Worm (Caenorhabditis elegans): ENCODE measurements around the gene sec-5.

Gene sec-5

ce11 chrII:9144366-9144765, 32.6 kb downstream of the sec-5 start:
- TF ChIP-seq ama-1 (optimal IDR thresholded peaks at IDR 0.05) (no peak), fos-1 (tag; optimal IDR thresholded peaks at IDR 0.05) (no peak), ZK546.5 (tag; optimal IDR thresholded peaks at IDR 0.05) (no peak), pqm-1 (tag; optimal IDR thresholded peaks at IDR 0.05) (no peak), snpc-4 (tag; optimal IDR thresholded peaks at IDR 0.05) (no peak), egl-5 (tag; optimal IDR thresholded peaks at IDR 0.05) (no peak), ceh-28 (tag; optimal IDR thresholded peaks at IDR 0.05) (no peak), nhr-43 (tag; optimal IDR thresholded peaks at IDR 0.05; ENCODE audit: poor library complexity, severe bottlenecking) (no peak), egl-27 (tag; optimal IDR thresholded peaks at IDR 0.05) (no peak)

- TF ChIP-seq ztf-4 (tag; optimal IDR thresholded peaks at IDR 0.05) (no peak), elt-1 (tag; optimal IDR thresholded peaks at IDR 0.05) (no peak), jun-1 (tag; optimal IDR thresholded peaks at IDR 0.05) (no peak), mdl-1 (tag; optimal IDR thresholded peaks at IDR 0.05) (no peak), nhr-67 (tag; optimal IDR thresholded peaks at IDR 0.05) (no peak), aly-2 (tag; optimal IDR thresholded peaks at IDR 0.05) (no peak), egl-27 (tag; optimal IDR thresholded peaks at IDR 0.05) (no peak), tbx-2 (tag; optimal IDR thresholded peaks at IDR 0.05) (no peak), lin-39 (tag; optimal IDR thresholded peaks at IDR 0.05) (no peak), ceh-82 (tag; optimal IDR thresholded peaks at IDR 0.05) (no peak), fkh-10 (GFP tag; optimal IDR thresholded peaks at IDR 0.05) (no peak), snpc-4 (tag; optimal IDR thresholded peaks at IDR 0.05) (no peak), nhr-25 (tag; optimal IDR thresholded peaks at IDR 0.05) (no peak), pqm-1 (tag; optimal IDR thresholded peaks at IDR 0.05) (no peak), unc-39 (tag; optimal IDR thresholded peaks at IDR 0.05) (no peak), elt-2 (tag; optimal IDR thresholded peaks at IDR 0.05) (no peak), unc-62 (GFP tag; optimal IDR thresholded peaks at IDR 0.05) (no peak), ceh-28 (tag; optimal IDR thresholded peaks at IDR 0.05) (no peak), lin-15B (tag; optimal IDR thresholded peaks at IDR 0.05) (no peak)
Measured at ce11 chrII:9143795-9144194, 33.2 kb downstream of the sec-5 start.

- TF ChIP-seq fkh-2 (tag; optimal IDR thresholded peaks at IDR 0.05) (no peak), ztf-11 (tag; optimal IDR thresholded peaks at IDR 0.05) (no peak), egl-27 (tag; optimal IDR thresholded peaks at IDR 0.05) (no peak), mml-1 (tag; optimal IDR thresholded peaks at IDR 0.05) (no peak)
Measured at ce11 chrII:9141110-9141509, 35.8 kb downstream of the sec-5 start.

- TF ChIP-seq snpc-4 (tag; optimal IDR thresholded peaks at IDR 0.05) = no peak
Measured at ce11 chrII:9139172-9139700, 37.7 kb downstream of the sec-5 start, which contains the start of gene Y9C2UA.1. Gene Y9C2UA.1 (plus strand): TSS chrII:9139650.

ce11 chrII:9137803-9138202, 39.1 kb downstream of the sec-5 start, which contains the start of gene C16D2.3:
Gene C16D2.3 (plus strand): TSS chrII:9138103.
- no peak for TF ChIP-seq skn-1 (tag; optimal IDR thresholded peaks at IDR 0.05)
- TF ChIP-seq lin-39 (tag; optimal IDR thresholded peaks at IDR 0.05) = no peak
- no peak for TF ChIP-seq egl-5 (tag; optimal IDR thresholded peaks at IDR 0.05)
- no peak for TF ChIP-seq mml-1 (tag; optimal IDR thresholded peaks at IDR 0.05)
- TF ChIP-seq nhr-43 (tag; optimal IDR thresholded peaks at IDR 0.05; ENCODE audit: poor library complexity, severe bottlenecking) = no peak
- no peak for TF ChIP-seq unc-62 (GFP tag; optimal IDR thresholded peaks at IDR 0.05)
- TF ChIP-seq nhr-237 (tag; optimal IDR thresholded peaks at IDR 0.05) = no peak
- TF ChIP-seq zag-1 (tag; optimal IDR thresholded peaks at IDR 0.05) = no peak
- TF ChIP-seq nhr-77 (tag; optimal IDR thresholded peaks at IDR 0.05) = no peak
- TF ChIP-seq egl-27 (tag; optimal IDR thresholded peaks at IDR 0.05) = no peak
- TF ChIP-seq nhr-25 (tag; optimal IDR thresholded peaks at IDR 0.05) = no peak
- TF ChIP-seq pqm-1 (tag; optimal IDR thresholded peaks at IDR 0.05) = no peak
- TF ChIP-seq ceh-82 (tag; optimal IDR thresholded peaks at IDR 0.05) = no peak
- TF ChIP-seq hmg-11 (tag; optimal IDR thresholded peaks at IDR 0.05) = no peak
- TF ChIP-seq ceh-16 (tag; optimal IDR thresholded peaks at IDR 0.05) = no peak
- TF ChIP-seq ztf-11 (tag; optimal IDR thresholded peaks at IDR 0.05) = no peak

- TF ChIP-seq ceh-82 (tag; optimal IDR thresholded peaks at IDR 0.05) = no peak
- no peak for TF ChIP-seq elt-2 (tag; optimal IDR thresholded peaks at IDR 0.05)
- no peak for TF ChIP-seq elt-3 (tag; optimal IDR thresholded peaks at IDR 0.05)
- no peak for TF ChIP-seq daf-12 (tag; optimal IDR thresholded peaks at IDR 0.05)
- no peak for TF ChIP-seq ZK546.5 (tag; optimal IDR thresholded peaks at IDR 0.05)
- no peak for TF ChIP-seq egl-5 (tag; optimal IDR thresholded peaks at IDR 0.05)
- TF ChIP-seq pqm-1 (tag; optimal IDR thresholded peaks at IDR 0.05) = no peak
- no peak for TF ChIP-seq unc-62 (GFP tag; optimal IDR thresholded peaks at IDR 0.05)
- no peak for TF ChIP-seq zag-1 (tag; optimal IDR thresholded peaks at IDR 0.05)
- no peak for TF ChIP-seq aly-2 (tag; optimal IDR thresholded peaks at IDR 0.05)
- TF ChIP-seq sea-2 (GFP tag; optimal IDR thresholded peaks at IDR 0.05) = no peak
- no peak for TF ChIP-seq mdl-1 (tag; optimal IDR thresholded peaks at IDR 0.05)
- TF ChIP-seq nhr-43 (tag; optimal IDR thresholded peaks at IDR 0.05; ENCODE audit: poor library complexity, severe bottlenecking) = no peak
Measured at ce11 chrII:9135878-9136277, 41.1 kb downstream of the sec-5 start, which contains the start of gene nlp-78. Gene nlp-78 (plus strand): TSS chrII:9136178.
